Worm (Caenorhabditis elegans) whole organism, L3 larva: ENCODE results near the gene inft-2.

Experiments used
- R02D3.7 ChIP-seq: fragments of 150-350 bp; optimal IDR thresholded peaks from 2 replicates; lab custom pipeline; 2014; ENCODE audit warnings: missing biosample characterization, missing genetic modification characterization
- ZK546.5 ChIP-seq: sonication (generic microtip); optimal IDR thresholded peaks from 2 replicates; lab custom pipeline; 2017; ENCODE audit warnings: missing biosample characterization, missing genetic modification characterization
- aly-2 ChIP-seq: fragments of 150-350 bp; optimal IDR thresholded peaks from 2 replicates; lab custom pipeline; 2014; ENCODE audit warnings: missing biosample characterization, missing genetic modification characterization
- ama-1 ChIP-seq: fragments of 150-350 bp; optimal IDR thresholded peaks from 2 replicates; lab custom pipeline; 2018
- ceh-16 ChIP-seq: sonication (generic microtip); optimal IDR thresholded peaks from 2 replicates; lab custom pipeline; 2017; ENCODE audit warnings: missing biosample characterization, missing genetic modification characterization
- ceh-28 ChIP-seq: fragments of 150-350 bp; optimal IDR thresholded peaks from 2 replicates; lab custom pipeline; 2014; ENCODE audit warnings: missing biosample characterization, missing genetic modification reagents, missing genetic modification characterization
- ceh-82 ChIP-seq: fragments of 150-350 bp; optimal IDR thresholded peaks from 2 replicates; lab custom pipeline; 2014; ENCODE audit warnings: missing biosample characterization, missing genetic modification characterization
- ceh-9 ChIP-seq: sonication (generic microtip); optimal IDR thresholded peaks from 2 replicates; lab custom pipeline; 2018; ENCODE audit warnings: missing biosample characterization, missing genetic modification characterization
- daf-12 ChIP-seq: fragments of 150-350 bp; optimal IDR thresholded peaks from 2 replicates; lab custom pipeline; 2014; ENCODE audit warnings: missing biosample characterization, missing genetic modification reagents, missing genetic modification characterization
- egl-5 ChIP-seq: fragments of 150-350 bp; optimal IDR thresholded peaks from 2 replicates; lab custom pipeline; 2017; ENCODE audit warnings: missing biosample characterization, missing genetic modification reagents, missing genetic modification characterization, inconsistent platforms
- elt-1 ChIP-seq: fragments of 150-350 bp; optimal IDR thresholded peaks from 2 replicates; lab custom pipeline; 2014; ENCODE audit warnings: missing biosample characterization, missing genetic modification characterization
- elt-2 ChIP-seq: sonication (generic microtip); optimal IDR thresholded peaks from 2 replicates; lab custom pipeline; 2016; ENCODE audit warnings: missing genetic modification reagents, mild to moderate bottlenecking, missing genetic modification characterization, missing compliant biosample characterization
- elt-3 ChIP-seq, 3 experiments: fragments of 150-350 bp in 1 of 3; sonication (generic microtip) in 2 of 3; optimal IDR thresholded peaks; 2 replicates in 2 of 3; 4 replicates in 1 of 3; lab custom pipeline; 2014 to 2017; ENCODE audit warnings: missing biosample characterization in 3 of 3, missing genetic modification characterization in 3 of 3
- eor-1 ChIP-seq, 2 experiments: fragments of 150-350 bp; optimal IDR thresholded peaks; 2 replicates each; lab custom pipeline; 2014 to 2018; ENCODE audit warnings: missing biosample characterization in 2 of 2, missing genetic modification characterization in 2 of 2
- fkh-10 ChIP-seq: sonication (generic microtip); optimal IDR thresholded peaks from 2 replicates; lab custom pipeline; 2017; ENCODE audit warnings: missing biosample characterization, missing genetic modification reagents, missing genetic modification characterization
- fos-1 ChIP-seq: fragments of 150-350 bp; optimal IDR thresholded peaks from 2 replicates; lab custom pipeline; 2014; ENCODE audit warnings: missing biosample characterization, missing genetic modification characterization
- lin-15B ChIP-seq: fragments of 150-350 bp; optimal IDR thresholded peaks from 2 replicates; lab custom pipeline; 2014; ENCODE audit warnings: missing biosample characterization, missing genetic modification characterization
- lin-39 ChIP-seq: fragments of 150-350 bp; optimal IDR thresholded peaks from 2 replicates; lab custom pipeline; 2018; ENCODE audit warnings: missing biosample characterization, missing genetic modification reagents, missing genetic modification characterization
- lsy-12 ChIP-seq: sonication (generic microtip); optimal IDR thresholded peaks from 2 replicates; lab custom pipeline; 2016; ENCODE audit warnings: mild to moderate bottlenecking, missing genetic modification characterization, missing compliant biosample characterization
- mml-1 ChIP-seq: fragments of 150-350 bp; sonication (generic microtip); optimal IDR thresholded peaks from 3 replicates; lab custom pipeline; 2014; ENCODE audit warnings: missing biosample characterization, missing genetic modification characterization
- nhr-12 ChIP-seq: fragments of 150-350 bp; optimal IDR thresholded peaks from 2 replicates; lab custom pipeline; 2014; ENCODE audit warnings: missing biosample characterization, missing genetic modification characterization
- nhr-23 ChIP-seq: fragments of 150-350 bp; optimal IDR thresholded peaks from 2 replicates; lab custom pipeline; 2014; ENCODE audit warnings: missing biosample characterization, missing genetic modification reagents, missing genetic modification characterization
- nhr-237 ChIP-seq: fragments of 150-350 bp; optimal IDR thresholded peaks from 2 replicates; lab custom pipeline; 2014; ENCODE audit warnings: missing biosample characterization, missing genetic modification characterization
- nhr-43 ChIP-seq: sonication (generic microtip); optimal IDR thresholded peaks from 2 replicates; lab custom pipeline; 2016; ENCODE audit warnings: mild to moderate bottlenecking, missing genetic modification characterization, missing compliant biosample characterization; ENCODE audit not compliant: poor library complexity, severe bottlenecking
- nhr-67 ChIP-seq: fragments of 150-350 bp; optimal IDR thresholded peaks from 2 replicates; lab custom pipeline; 2014; ENCODE audit warnings: missing biosample characterization, missing genetic modification characterization
- nhr-76 ChIP-seq: fragments of 150-350 bp; sonication (generic microtip); optimal IDR thresholded peaks from 5 replicates; lab custom pipeline; 2014; ENCODE audit warnings: missing biosample characterization, missing genetic modification characterization
- nhr-77 ChIP-seq: fragments of 150-350 bp; optimal IDR thresholded peaks from 2 replicates; lab custom pipeline; 2014; ENCODE audit warnings: missing biosample characterization, missing genetic modification characterization
- pha-4 ChIP-seq: fragments of 150-350 bp; optimal IDR thresholded peaks from 2 replicates; lab custom pipeline; 2014; ENCODE audit warnings: missing biosample characterization, missing genetic modification reagents, missing genetic modification characterization
- sea-2 ChIP-seq: fragments of 150-350 bp; sonication (generic microtip); optimal IDR thresholded peaks from 4 replicates; lab custom pipeline; 2014; ENCODE audit warnings: missing biosample characterization, missing genetic modification reagents, missing genetic modification characterization
- snpc-4 ChIP-seq: fragments of 150-350 bp; optimal IDR thresholded peaks from 2 replicates; lab custom pipeline; 2014; ENCODE audit warnings: missing biosample characterization, missing genetic modification characterization
- unc-62 ChIP-seq: fragments of 150-350 bp; sonication (generic microtip); optimal IDR thresholded peaks from 4 replicates; lab custom pipeline; 2014; ENCODE audit warnings: missing biosample characterization, missing genetic modification reagents, missing genetic modification characterization
- zag-1 ChIP-seq: fragments of 150-350 bp; optimal IDR thresholded peaks from 2 replicates; lab custom pipeline; 2014; ENCODE audit warnings: missing biosample characterization, missing genetic modification characterization
- ztf-4 ChIP-seq: fragments of 150-350 bp; optimal IDR thresholded peaks from 2 replicates; lab custom pipeline; 2014; ENCODE audit warnings: missing biosample characterization, missing genetic modification characterization

The inft-2 gene

ce11 chrV:13013844-13014243, 11.7 kb downstream of the inft-2 start, which contains the start of gene F15B9.6:
Gene F15B9.6 (plus strand): TSS chrV:13014144.
- no peak for TF ChIP-seq fkh-10
- TF ChIP-seq elt-3 (tag; optimal IDR thresholded peaks at IDR 0.05; lab: Kevin White, UChicago), result no peak
- TF ChIP-seq aly-2 (tag; lab: Kevin White, UChicago), result no peak
- TF ChIP-seq lin-15B (tag; lab: Kevin White, UChicago), result no peak
- no peak for TF ChIP-seq daf-12 (tag; lab: Kevin White, UChicago)
- TF ChIP-seq ceh-16 (tag; lab: Kevin White, UChicago), result no peak

- no peak for TF ChIP-seq elt-2 (tag; lab: Kevin White, UChicago)
- TF ChIP-seq snpc-4 (tag; lab: Kevin White, UChicago), result no peak
- TF ChIP-seq fos-1, result no peak
- TF ChIP-seq ceh-16 (tag; lab: Kevin White, UChicago), result no peak
- TF ChIP-seq eor-1 (tag; optimal IDR thresholded peaks at IDR 0.05; lab: Kevin White, UChicago), result no peak
- TF ChIP-seq, all 47 proteins: peak for 0
Observed at ce11 chrV:13018233-13018632, 16.1 kb downstream of the inft-2 start.

DNA sequence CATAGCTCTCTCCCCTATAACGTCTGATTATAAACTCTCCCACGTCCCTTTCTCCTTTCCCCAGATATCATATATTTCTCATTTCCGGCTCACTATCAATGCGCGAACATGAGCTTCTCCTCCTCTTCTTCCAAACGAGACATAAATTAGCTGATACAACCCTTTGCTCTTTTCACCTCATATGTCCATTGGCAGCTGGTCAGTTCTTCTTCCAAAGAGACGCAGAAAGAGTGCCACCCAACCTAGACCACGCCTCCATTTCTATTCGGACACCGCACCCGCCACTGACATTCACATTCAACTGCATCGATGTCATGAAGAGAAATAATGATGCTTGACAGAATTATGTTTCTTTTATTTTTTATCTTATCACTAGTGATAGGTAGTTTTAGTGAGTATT, 16.6 kb downstream of the inft-2 start, which contains the start of gene fmi-1:
TSS of gene fmi-1 (plus strand) at position 301 of the 400 bp plus-strand sequence.
- no peak for TF ChIP-seq ceh-82 (tag; lab: Kevin White, UChicago)
- no peak for TF ChIP-seq daf-12 (tag; lab: Kevin White, UChicago)
- no peak for TF ChIP-seq ceh-28 (tag; lab: Kevin White, UChicago)
- TF ChIP-seq ztf-4 (tag; lab: Kevin White, UChicago), result no peak
- TF ChIP-seq unc-62 (GFP tag; lab: Kevin White, UChicago), result no peak
- no peak for TF ChIP-seq ZK546.5
- no peak for TF ChIP-seq ceh-9 (tag; lab: Kevin White, UChicago)
- no peak for TF ChIP-seq mml-1 (tag; lab: Kevin White, UChicago)
- TF ChIP-seq nhr-12 (tag; lab: Kevin White, UChicago), result no peak
- no peak for TF ChIP-seq pha-4 (tag; lab: Kevin White, UChicago)
- no peak for TF ChIP-seq nhr-77
- TF ChIP-seq lsy-12 (tag; lab: Kevin White, UChicago), result no peak
- TF ChIP-seq nhr-237 (tag; lab: Kevin White, UChicago), result no peak
- TF ChIP-seq fos-1, result no peak
- no peak for TF ChIP-seq nhr-76
- TF ChIP-seq lin-39 (tag; lab: Kevin White, UChicago), result no peak
- no peak for TF ChIP-seq nhr-43 (tag; lab: Kevin White, UChicago)

- TF ChIP-seq nhr-237 (tag; lab: Kevin White, UChicago) (no peak), daf-12 (tag; lab: Kevin White, UChicago) (no peak), nhr-12 (tag; lab: Kevin White, UChicago) (no peak), nhr-77 (no peak), ceh-28 (tag; lab: Kevin White, UChicago) (no peak), ama-1 (no peak)
Observed at ce11 chrV:13020014-13020413, 17.9 kb downstream of the inft-2 start.

- TF ChIP-seq pha-4 (tag; lab: Kevin White, UChicago) (no peak), nhr-76 (no peak), ceh-28 (tag; lab: Kevin White, UChicago) (no peak), nhr-23 (no peak), zag-1 (tag; lab: Kevin White, UChicago) (no peak), sea-2 (no peak), nhr-12 (tag; lab: Kevin White, UChicago) (no peak), elt-2 (tag; lab: Kevin White, UChicago) (no peak), aly-2 (tag; lab: Kevin White, UChicago) (no peak), nhr-67 (no peak), egl-5 (no peak), R02D3.7 (tag; lab: Kevin White, UChicago) (no peak), mml-1 (tag; lab: Kevin White, UChicago) (no peak), elt-1 (tag; lab: Kevin White, UChicago) (no peak), nhr-43 (tag; lab: Kevin White, UChicago) (no peak), snpc-4 (tag; lab: Kevin White, UChicago) (no peak)
Observed at ce11 chrV:13020638-13021037, 18.5 kb downstream of the inft-2 start.
